Worm (Caenorhabditis elegans) whole organism, early embryonic: ENCODE data around the gene K04F1.8.

Source experiments
- ceh-36 ChIP-seq: sonication (generic microtip); optimal IDR thresholded peaks from 2 replicates; lab custom pipeline; 2016; ENCODE audit warnings: missing genetic modification characterization, inconsistent platforms, missing compliant biosample characterization
- ets-7 ChIP-seq: sonication (generic microtip); optimal IDR thresholded peaks from 2 replicates; lab custom pipeline; 2016; ENCODE audit warnings: missing genotype, missing genetic modification characterization, missing compliant biosample characterization
- scrt-1 ChIP-seq: fragments of 200-800 bp; sonication (Bioruptor generic); IDR thresholded peaks from 2 replicates; pipeline ENCODE4 v1.3.6; 2022; ENCODE audit warnings: missing genetic modification characterization, missing compliant biosample characterization
- sea-1 ChIP-seq: fragments of 200-800 bp; sonication (Bioruptor generic); conservative IDR thresholded peaks from 2 replicates; pipeline ENCODE4 v1.3.6; 2022; ENCODE audit warnings: missing genetic modification characterization, missing compliant biosample characterization

DNA sequence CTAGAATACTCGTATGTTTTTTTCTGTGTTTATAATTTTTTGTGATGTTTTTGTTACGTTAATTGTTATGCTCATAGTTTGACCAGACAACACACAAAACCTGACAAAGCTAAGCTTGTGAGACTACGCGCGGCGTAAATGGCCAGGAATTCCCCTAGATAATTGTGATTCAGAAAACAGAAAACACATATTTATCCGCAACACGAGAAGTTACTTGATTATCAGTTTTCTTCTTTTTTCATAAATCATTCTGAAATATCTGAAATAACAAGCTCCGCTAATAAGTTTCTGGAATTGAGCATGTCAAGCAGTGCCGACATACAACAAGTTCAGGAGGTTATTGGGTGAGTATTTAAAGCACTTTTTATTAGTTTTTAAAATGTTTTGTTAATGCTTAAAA, 43.9 kb downstream of the K04F1.8 start, which contains the start of gene srw-100:
- TF ChIP-seq ceh-36 (tag; lab: Kevin White, UChicago) = no peak
- TF ChIP-seq ets-7 (tag; lab: Kevin White, UChicago) = no peak
- TF ChIP-seq scrt-1 = no peak
- no peak for TF ChIP-seq sea-1
